Worm (Caenorhabditis elegans): Measurements from ENCODE around the gene gfm-1.
"Not testable (repeated sequence)": the region's sequence is repeated elsewhere in the genome, so short reads cannot be mapped to it uniquely, and the experiment has no call there.

Gene gfm-1

ce11 chrII:13078848-13079428, 38.3 kb upstream of the gfm-1 start, which contains the start of gene F42G4.6 (continued):
- TF ChIP-seq gei-8 (GFP tag; optimal IDR thresholded peaks at IDR 0.05) (no peak), lin-38 (GFP tag; IDR thresholded peaks at IDR 0.05) (no peak), nhr-6 (tag; optimal IDR thresholded peaks at IDR 0.05) (no peak), daf-19 (GFP tag; conservative IDR thresholded peaks at IDR 0.05) (no peak), mdt-29 (GFP tag; IDR thresholded peaks at IDR 0.05) (no peak), dmd-9 (GFP tag; IDR thresholded peaks at IDR 0.05) (no peak), daf-8 (GFP tag; IDR thresholded peaks at IDR 0.05) (no peak), nhr-77 (tag; optimal IDR thresholded peaks at IDR 0.05) (peak; percentile 36), nhr-76 (tag; optimal IDR thresholded peaks at IDR 0.05) (no peak), lim-7 (GFP tag; IDR thresholded peaks at IDR 0.05) (no peak)

- TF ChIP-seq zfp-2 (tag; optimal IDR thresholded peaks at IDR 0.05); mxl-2 (GFP tag; conservative IDR thresholded peaks at IDR 0.05); mep-1 (tag; optimal IDR thresholded peaks at IDR 0.05): not testable (repeated sequence)
Measured at ce11 chrII:13080607-13081006, 36.7 kb upstream of the gfm-1 start, which contains the start of gene Y81G3A.2. Gene Y81G3A.2 (plus strand): TSS chrII:13080907.

- not testable (repeated sequence) for TF ChIP-seq lin-38 (GFP tag; IDR thresholded peaks at IDR 0.05); nhr-111 (GFP tag; optimal IDR thresholded peaks at IDR 0.05); lsy-2 (tag; optimal IDR thresholded peaks at IDR 0.05)
Measured at ce11 chrII:13082403-13082802, 34.9 kb upstream of the gfm-1 start, which contains the start of gene Y81G3A.6. Gene Y81G3A.6 (minus strand): TSS chrII:13082503.

ce11 chrII:13083752-13084214, 33.5 kb upstream of the gfm-1 start, which contains the start of the genes Y81G3A.1 and gcn-2:
Gene Y81G3A.1 (minus strand): TSS chrII:13083926.
Gene gcn-2 (plus strand): TSS chrII:13084164.
- TF ChIP-seq dmd-9 (GFP tag; IDR thresholded peaks at IDR 0.05) (no peak), unc-130 (GFP tag; optimal IDR thresholded peaks at IDR 0.05) (no peak), F10B5.3 (tag; optimal IDR thresholded peaks at IDR 0.05) (no peak), zfp-3 (GFP tag; conservative IDR thresholded peaks at IDR 0.05) (no peak), F26F4.8 (GFP tag; conservative IDR thresholded peaks at IDR 0.05) (no peak), lin-29 (GFP tag; IDR thresholded peaks at IDR 0.05) (no peak), lin-1 (GFP tag; IDR thresholded peaks at IDR 0.05) (no peak), jun-1 (tag; optimal IDR thresholded peaks at IDR 0.05) (no peak), nhr-77 (tag; optimal IDR thresholded peaks at IDR 0.05) (no peak), ztf-7 (tag; optimal IDR thresholded peaks at IDR 0.05) (no peak), lin-38 (GFP tag; IDR thresholded peaks at IDR 0.05) (peak; percentile 58), ceh-28 (tag; optimal IDR thresholded peaks at IDR 0.05) (no peak), F49E8.2 (tag; optimal IDR thresholded peaks at IDR 0.05; ENCODE audit: borderline replicate concordance) (no peak), ctbp-1 (GFP tag; IDR thresholded peaks at IDR 0.05) (no peak), mes-2 (tag; optimal IDR thresholded peaks at IDR 0.05; ENCODE audit: poor library complexity, severe bottlenecking) (peak; percentile 82), dpl-1 (GFP tag; optimal IDR thresholded peaks at IDR 0.05) (peak; percentile 96), nhr-41 (GFP tag; IDR thresholded peaks at IDR 0.05) (no peak), nhr-6 (tag; optimal IDR thresholded peaks at IDR 0.05) (peak; percentile 2)

ce11 chrII:13085951-13086350, 31.3 kb upstream of the gfm-1 start:
- TF ChIP-seq ceh-32 (tag; optimal IDR thresholded peaks at IDR 0.05; ENCODE audit: poor library complexity), result no peak
- peak in 1 of 2 experiments; percentile 80 for TF ChIP-seq unc-62 (GFP tag; optimal IDR thresholded peaks at IDR 0.05 in 1 of 2)
- TF ChIP-seq unc-62 (tag; optimal IDR thresholded peaks at IDR 0.05), result no peak
- TF ChIP-seq aha-1 (tag), result peak; percentile 92

All from whole organism, L4 larva.